Worm (Caenorhabditis elegans) whole organism, L1 larva: Measurements from ENCODE around the gene str-236.

Experiments used
- aha-1 ChIP-seq: fragments of 150-350 bp; optimal IDR thresholded peaks from 2 replicates; lab custom pipeline; 2014; ENCODE audit warnings: missing biosample characterization, missing genetic modification characterization
- ceh-63 ChIP-seq: fragments of 200-800 bp; sonication (Bioruptor generic); optimal IDR thresholded peaks from 2 replicates; lab custom pipeline; 2018; ENCODE audit warnings: mild to moderate bottlenecking, missing genetic modification characterization, missing compliant biosample characterization
- egl-13 ChIP-seq: sonication (generic microtip); optimal IDR thresholded peaks from 2 replicates; lab custom pipeline; 2016; ENCODE audit warnings: missing genotype, missing genetic modification reagents, missing genetic modification characterization, missing compliant biosample characterization
- fos-1 ChIP-seq: fragments of 150-350 bp; optimal IDR thresholded peaks from 2 replicates; lab custom pipeline; 2014; ENCODE audit warnings: missing biosample characterization, missing genetic modification characterization
- hpl-2 ChIP-seq: fragments of 150-350 bp; optimal IDR thresholded peaks from 2 replicates; lab custom pipeline; 2014; ENCODE audit warnings: missing biosample characterization, missing genetic modification reagents, missing genetic modification characterization
- lin-39 ChIP-seq: fragments of 150-350 bp; optimal IDR thresholded peaks from 2 replicates; lab custom pipeline; 2014; ENCODE audit warnings: missing biosample characterization, missing genetic modification reagents, missing genetic modification characterization
- nhr-12 ChIP-seq: sonication (generic microtip); optimal IDR thresholded peaks from 2 replicates; lab custom pipeline; 2017; ENCODE audit warnings: missing biosample characterization, missing genetic modification characterization
- nhr-237 ChIP-seq: fragments of 150-350 bp; optimal IDR thresholded peaks from 2 replicates; lab custom pipeline; 2014; ENCODE audit warnings: missing biosample characterization, missing genetic modification characterization
- nhr-77 ChIP-seq: fragments of 150-350 bp; optimal IDR thresholded peaks from 2 replicates; lab custom pipeline; 2014; ENCODE audit warnings: missing biosample characterization, missing genetic modification characterization
- skn-1 ChIP-seq: fragments of 150-350 bp; optimal IDR thresholded peaks from 2 replicates; lab custom pipeline; 2014; ENCODE audit warnings: missing biosample characterization, missing genetic modification characterization
- unc-130 ChIP-seq: fragments of 150-350 bp; optimal IDR thresholded peaks from 2 replicates; lab custom pipeline; 2017; ENCODE audit warnings: missing biosample characterization, missing genetic modification characterization, inconsistent platforms
- unc-62 ChIP-seq: fragments of 150-350 bp; optimal IDR thresholded peaks from 2 replicates; lab custom pipeline; 2014; ENCODE audit warnings: missing biosample characterization, missing genetic modification reagents, missing genetic modification characterization
- ztf-11 ChIP-seq, 2 experiments: sonication (generic microtip); optimal IDR thresholded peaks; 2 replicates each; lab custom pipeline; 2016 to 2017; ENCODE audit warnings: missing genetic modification characterization in 2 of 2, missing biosample characterization in 1 of 2, missing compliant biosample characterization in 1 of 2

DNA sequence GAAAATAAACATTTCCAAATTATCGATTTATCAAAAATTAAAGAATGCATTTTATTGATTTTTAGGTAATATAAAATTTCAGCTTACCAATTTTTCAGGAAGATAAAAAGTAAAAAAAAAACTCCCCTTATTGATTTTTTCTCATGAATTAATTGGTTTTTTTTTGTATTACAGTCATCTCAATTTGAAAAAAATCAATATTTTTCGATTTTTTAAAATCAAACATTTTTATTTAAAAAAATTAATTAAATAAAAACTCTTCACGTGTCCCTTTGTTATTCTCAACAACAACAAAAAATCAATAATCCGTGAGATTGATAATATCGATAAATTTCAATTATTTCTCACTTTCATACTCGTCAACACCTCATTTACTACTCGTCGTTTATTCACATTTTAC lies 32.6 kb downstream of the str-236 start, which contains the start of gene C38C3.3:
- TF ChIP-seq skn-1 (no peak), hpl-2 (GFP tag; lab: Kevin White, UChicago) (no peak), unc-62 (GFP tag; lab: Kevin White, UChicago) (no peak), ztf-11 (tag; optimal IDR thresholded peaks at IDR 0.05; lab: Kevin White, UChicago) (no peak), lin-39 (tag; lab: Kevin White, UChicago) (no peak), nhr-237 (tag; lab: Kevin White, UChicago) (no peak), aha-1 (no peak), nhr-77 (no peak), unc-130 (tag; lab: Kevin White, UChicago) (no peak), nhr-12 (no peak), ceh-63 (GFP tag; lab: Kevin White, UChicago) (no peak), fos-1 (tag; lab: Kevin White, UChicago) (no peak), egl-13 (no peak)
